Fruit fly (Drosophila melanogaster) Kc167 (cell line): ENCODE results near the gene CG31922.

Source experiments
- Myc ChIP-seq: fragments of >200 bp; optimal IDR thresholded peaks from 2 replicates; lab custom pipeline; 2017; ENCODE audit warnings: missing external identifiers
- psq ChIP-seq: fragments of >200 bp; optimal IDR thresholded peaks from 2 replicates; lab custom pipeline; 2017; ENCODE audit warnings: missing external identifiers

- TF ChIP-seq psq (lab: Kevin White, UChicago) (no peak), Myc (lab: Kevin White, UChicago) (no peak)
Observed at dm6 chr2L:1150554-1150953, 19.4 kb upstream of the CG31922 start, which contains the start of the genes Tfb4 and Vps29.
